Worm (Caenorhabditis elegans) whole organism, young adult: ENCODE data around the gene tag-307.

Source experiments
- B0261.1 ChIP-seq: sonication (generic microtip); optimal IDR thresholded peaks from 2 replicates; lab custom pipeline; 2016; ENCODE audit warnings: mild to moderate bottlenecking, missing genetic modification characterization, moderate library complexity, missing compliant biosample characterization
- B0336.3 ChIP-seq: fragments of 200-800 bp; sonication (Bioruptor generic); IDR thresholded peaks from 2 replicates; pipeline ENCODE4 v1.3.6; 2022; ENCODE audit warnings: missing genetic modification characterization, missing compliant biosample characterization
- D2030.7 ChIP-seq: fragments of 200-800 bp; sonication (Bioruptor generic); IDR thresholded peaks from 2 replicates; pipeline ENCODE4 v1.3.6; 2022; ENCODE audit warnings: missing genetic modification reagents, missing genetic modification characterization, missing compliant biosample characterization
- F10E7.11 ChIP-seq: sonication (generic microtip); optimal IDR thresholded peaks from 2 replicates; lab custom pipeline; 2017; ENCODE audit warnings: mild to moderate bottlenecking, missing genetic modification characterization, moderate library complexity, missing compliant biosample characterization
- F39B2.1 ChIP-seq: fragments of 200-800 bp; sonication (Bioruptor generic); IDR thresholded peaks from 2 replicates; pipeline ENCODE4 v1.3.6; 2022; ENCODE audit warnings: missing genetic modification reagents, missing genetic modification characterization, missing compliant biosample characterization
- F57A8.1 ChIP-seq: fragments of 200-800 bp; sonication (Bioruptor generic); optimal IDR thresholded peaks from 2 replicates; lab custom pipeline; 2018; ENCODE audit warnings: mild to moderate bottlenecking, missing genetic modification characterization, moderate library complexity, missing compliant biosample characterization
- K11D2.4 ChIP-seq: fragments of 200-800 bp; sonication (Bioruptor generic); IDR thresholded peaks from 2 replicates; pipeline ENCODE4 v1.3.6; 2022; ENCODE audit warnings: missing genetic modification reagents, missing genetic modification characterization, missing compliant biosample characterization
- K12H6.12 ChIP-seq: fragments of 200-800 bp; sonication (Bioruptor generic); optimal IDR thresholded peaks from 2 replicates; lab custom pipeline; 2018; ENCODE audit warnings: mild to moderate bottlenecking, missing genetic modification characterization, missing compliant biosample characterization
- Y53F4B.3 ChIP-seq: fragments of 200-800 bp; sonication (Bioruptor generic); IDR thresholded peaks from 2 replicates; pipeline ENCODE4 v1.3.6; 2022; ENCODE audit warnings: missing genetic modification reagents, missing genetic modification characterization, missing compliant biosample characterization
- Y95B8A.8 ChIP-seq: fragments of 200-800 bp; sonication (Bioruptor generic); IDR thresholded peaks from 2 replicates; pipeline ENCODE4 v1.3.6; 2022; ENCODE audit warnings: missing genetic modification reagents, missing genetic modification characterization, missing compliant biosample characterization
- aptf-3 ChIP-seq: fragments of 200-800 bp; sonication (Bioruptor generic); IDR thresholded peaks from 2 replicates; pipeline ENCODE4 v1.3.6; 2022; ENCODE audit warnings: missing genetic modification characterization, missing compliant biosample characterization
- cebp-2 ChIP-seq: fragments of 200-800 bp; sonication (Bioruptor generic); IDR thresholded peaks from 2 replicates; pipeline ENCODE4 v1.3.6; 2022; ENCODE audit warnings: missing genetic modification characterization, missing compliant biosample characterization
- ceh-27 ChIP-seq: fragments of 200-800 bp; sonication (Bioruptor generic); optimal IDR thresholded peaks from 2 replicates; lab custom pipeline; 2018; ENCODE audit warnings: mild to moderate bottlenecking, missing genetic modification characterization, moderate library complexity, missing compliant biosample characterization
- ceh-91 ChIP-seq: fragments of 200-800 bp; sonication (Bioruptor generic); IDR thresholded peaks from 2 replicates; pipeline ENCODE4 v1.3.6; 2022; ENCODE audit warnings: missing genetic modification reagents, missing genetic modification characterization, missing compliant biosample characterization
- chd-7 ChIP-seq: sonication (generic microtip); optimal IDR thresholded peaks from 2 replicates; lab custom pipeline; 2016; ENCODE audit warnings: mild to moderate bottlenecking, missing genetic modification characterization, moderate library complexity, missing compliant biosample characterization
- die-1 ChIP-seq: sonication (generic microtip); optimal IDR thresholded peaks from 2 replicates; lab custom pipeline; 2016; ENCODE audit warnings: missing genotype, mild to moderate bottlenecking, missing genetic modification characterization, missing compliant biosample characterization
- dpl-1 ChIP-seq: fragments of 150-350 bp; optimal IDR thresholded peaks from 2 replicates; lab custom pipeline; 2014; ENCODE audit warnings: missing biosample characterization, missing genetic modification reagents, missing genetic modification characterization
- egl-18 ChIP-seq: fragments of 200-800 bp; sonication (Bioruptor generic); IDR thresholded peaks from 2 replicates; pipeline ENCODE4 v1.3.6; 2022; ENCODE audit warnings: missing genetic modification reagents, missing genetic modification characterization, missing compliant biosample characterization
- egl-44 ChIP-seq: fragments of 200-800 bp; sonication (Bioruptor generic); IDR thresholded peaks from 2 replicates; pipeline ENCODE4 v1.3.6; 2022; ENCODE audit warnings: missing genetic modification reagents, missing genetic modification characterization, missing compliant biosample characterization
- egrh-3 ChIP-seq: fragments of 200-800 bp; sonication (Bioruptor generic); IDR thresholded peaks from 2 replicates; pipeline ENCODE4 v1.3.6; 2022; ENCODE audit warnings: missing genetic modification reagents, missing genetic modification characterization, missing compliant biosample characterization
- ekl-4 ChIP-seq: fragments of 200-800 bp; sonication (Bioruptor generic); IDR thresholded peaks from 2 replicates; pipeline ENCODE4 v1.3.6; 2022; ENCODE audit warnings: missing genetic modification reagents, missing genetic modification characterization, missing compliant biosample characterization
- him-1 ChIP-seq: sonication (generic microtip); optimal IDR thresholded peaks from 2 replicates; lab custom pipeline; 2016; ENCODE audit warnings: missing genotype, missing genetic modification reagents, missing genetic modification characterization, missing compliant biosample characterization
- hmg-1.2 ChIP-seq: fragments of 200-800 bp; sonication (Bioruptor generic); IDR thresholded peaks from 2 replicates; pipeline ENCODE4 v1.3.6; 2022; ENCODE audit warnings: missing genetic modification reagents, missing genetic modification characterization, missing compliant biosample characterization
- hmg-20 ChIP-seq: fragments of 200-800 bp; sonication (Bioruptor generic); IDR thresholded peaks from 2 replicates; pipeline ENCODE4 v1.3.6; 2022; ENCODE audit warnings: missing genetic modification reagents, missing genetic modification characterization, missing compliant biosample characterization
- hrde-1 ChIP-seq: sonication (generic microtip); optimal IDR thresholded peaks from 2 replicates; lab custom pipeline; 2016; ENCODE audit warnings: missing genetic modification characterization, mild to moderate bottlenecking, missing compliant biosample characterization, moderate library complexity, missing genotype, missing genetic modification reagents, borderline replicate concordance
- lag-1 ChIP-seq: fragments of 200-800 bp; sonication (Bioruptor generic); IDR thresholded peaks from 2 replicates; pipeline ENCODE4 v1.3.6; 2022; ENCODE audit warnings: missing genetic modification reagents, missing genetic modification characterization, missing compliant biosample characterization
- lin-26 ChIP-seq: fragments of 200-800 bp; sonication (Bioruptor generic); IDR thresholded peaks from 2 replicates; pipeline ENCODE4 v1.3.6; 2022; ENCODE audit warnings: missing genetic modification reagents, missing genetic modification characterization, missing compliant biosample characterization
- lin-40 ChIP-seq: sonication (generic microtip); optimal IDR thresholded peaks from 2 replicates; lab custom pipeline; 2016; ENCODE audit warnings: missing genetic modification characterization, mild to moderate bottlenecking, missing compliant biosample characterization, missing genotype, missing genetic modification reagents
- lir-1 ChIP-seq: fragments of 200-800 bp; sonication (Bioruptor generic); conservative IDR thresholded peaks from 2 replicates; pipeline ENCODE4 v1.3.6; 2022; ENCODE audit warnings: missing genetic modification reagents, missing genetic modification characterization, missing compliant biosample characterization
- madf-10 ChIP-seq: sonication (generic microtip); optimal IDR thresholded peaks from 2 replicates; lab custom pipeline; 2016; ENCODE audit warnings: mild to moderate bottlenecking, missing genetic modification characterization, missing compliant biosample characterization
- madf-3 ChIP-seq: fragments of 200-800 bp; sonication (Bioruptor generic); IDR thresholded peaks from 2 replicates; pipeline ENCODE4 v1.3.6; 2022; ENCODE audit warnings: missing genetic modification reagents, missing genetic modification characterization, missing compliant biosample characterization
- mes-4 ChIP-seq: sonication (generic microtip); optimal IDR thresholded peaks from 2 replicates; lab custom pipeline; 2016; ENCODE audit warnings: missing genotype, missing genetic modification characterization, missing compliant biosample characterization
- nhr-27 ChIP-seq: fragments of 200-800 bp; sonication (Bioruptor generic); optimal IDR thresholded peaks from 2 replicates; lab custom pipeline; 2018; ENCODE audit warnings: mild to moderate bottlenecking, missing genetic modification characterization, moderate library complexity, missing compliant biosample characterization
- nhr-90 ChIP-seq: sonication (generic microtip); optimal IDR thresholded peaks from 2 replicates; lab custom pipeline; 2016; ENCODE audit warnings: missing genotype, mild to moderate bottlenecking, missing genetic modification characterization, missing compliant biosample characterization
- rcor-1 ChIP-seq: fragments of 200-800 bp; sonication (Bioruptor generic); IDR thresholded peaks from 2 replicates; pipeline ENCODE4 v1.3.6; 2022; ENCODE audit warnings: missing genetic modification reagents, missing genetic modification characterization, missing compliant biosample characterization
- sea-2 ChIP-seq: fragments of 200-800 bp; sonication (Bioruptor generic); IDR thresholded peaks from 2 replicates; pipeline ENCODE4 v1.3.6; 2022; ENCODE audit warnings: missing genetic modification characterization, missing compliant biosample characterization
- snpc-1.3 ChIP-seq: sonication (generic microtip); optimal IDR thresholded peaks from 2 replicates; lab custom pipeline; 2017; ENCODE audit warnings: missing genetic modification characterization, mild to moderate bottlenecking, missing compliant biosample characterization, antibody characterized with exemption, moderate library complexity, missing genotype, missing genetic modification reagents; ENCODE audit not compliant: insufficient read depth
- somi-1 ChIP-seq: fragments of 200-800 bp; sonication (Bioruptor generic); optimal IDR thresholded peaks from 2 replicates; lab custom pipeline; 2018; ENCODE audit warnings: mild to moderate bottlenecking, missing genetic modification characterization, missing compliant biosample characterization
- tlf-1 ChIP-seq: fragments of 200-800 bp; sonication (Bioruptor generic); optimal IDR thresholded peaks from 2 replicates; lab custom pipeline; 2018; ENCODE audit warnings: mild to moderate bottlenecking, missing genetic modification characterization, missing compliant biosample characterization
- unc-62 ChIP-seq: fragments of 150-350 bp; optimal IDR thresholded peaks from 2 replicates; lab custom pipeline; 2014; ENCODE audit warnings: missing biosample characterization, missing genetic modification reagents, missing genetic modification characterization
- ztf-18 ChIP-seq: sonication (generic microtip); optimal IDR thresholded peaks from 2 replicates; lab custom pipeline; 2016; ENCODE audit warnings: missing genotype, mild to moderate bottlenecking, missing genetic modification characterization, missing compliant biosample characterization
- ztf-22 ChIP-seq: fragments of 200-800 bp; sonication (Bioruptor generic); optimal IDR thresholded peaks from 2 replicates; lab custom pipeline; 2018; ENCODE audit warnings: mild to moderate bottlenecking, missing genetic modification characterization, moderate library complexity, missing compliant biosample characterization
- ztf-25 ChIP-seq: fragments of 200-800 bp; sonication (Bioruptor generic); IDR thresholded peaks from 2 replicates; pipeline ENCODE4 v1.3.6; 2022; ENCODE audit warnings: missing genetic modification reagents, missing genetic modification characterization, missing compliant biosample characterization
- ztf-28 ChIP-seq: fragments of 200-800 bp; sonication (Bioruptor generic); IDR thresholded peaks from 2 replicates; pipeline ENCODE4 v1.3.6; 2022; ENCODE audit warnings: missing genetic modification reagents, missing genetic modification characterization, missing compliant biosample characterization
- ztf-6 ChIP-seq: fragments of 200-800 bp; sonication (Bioruptor generic); IDR thresholded peaks from 2 replicates; pipeline ENCODE4 v1.3.6; 2022; ENCODE audit warnings: missing genetic modification reagents, missing genetic modification characterization, missing compliant biosample characterization

The tag-307 gene

ce11 chrIII:7877090-7877489 is 20.0 kb upstream of the tag-307 start:
- TF ChIP-seq ceh-91 (GFP tag; lab: Robert Waterston, UW) (no peak), F57A8.1 (GFP tag; lab: Kevin White, UChicago) (no peak), B0336.3 (GFP tag; lab: Robert Waterston, UW) (no peak), aptf-3 (GFP tag; lab: Robert Waterston, UW) (no peak)
- TF ChIP-seq, all 124 proteins: peak for 0

DNA sequence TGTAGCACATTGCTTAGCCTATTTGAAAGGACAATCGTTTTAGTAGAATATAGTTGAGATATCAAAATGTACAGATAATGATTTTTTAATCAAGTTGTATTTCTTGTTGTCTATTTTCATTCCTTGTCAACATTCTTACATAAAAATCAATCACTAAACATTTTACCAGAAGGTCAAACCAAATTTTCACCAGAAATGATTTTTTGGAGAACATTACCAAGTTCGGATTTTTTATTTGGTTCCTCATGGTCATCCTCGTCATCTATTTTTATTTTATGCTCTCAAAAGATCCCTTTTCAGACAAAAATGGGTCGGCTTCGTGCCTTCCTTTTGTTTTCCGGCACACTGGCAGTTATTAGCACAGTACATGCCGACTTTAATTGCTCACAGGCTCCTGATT is 16.4 kb upstream of the tag-307 start, which contains the start of gene tyr-1:
TSS of gene tyr-1 (plus strand) at position 301 of the 400 bp plus-strand sequence.
- TF ChIP-seq dpl-1 (GFP tag; lab: Kevin White, UChicago) (no peak), Y53F4B.3 (GFP tag; lab: Robert Waterston, UW) (no peak), madf-3 (GFP tag; lab: Robert Waterston, UW) (no peak), ztf-18 (no peak), egl-44 (no peak), hmg-1.2 (GFP tag; lab: Robert Waterston, UW) (no peak), ekl-4 (GFP tag; lab: Robert Waterston, UW) (no peak), D2030.7 (GFP tag; lab: Robert Waterston, UW) (no peak), F57A8.1 (GFP tag; lab: Kevin White, UChicago) (no peak), nhr-90 (tag; lab: Kevin White, UChicago) (no peak), lag-1 (GFP tag; lab: Robert Waterston, UW) (no peak), egl-18 (no peak), cebp-2 (no peak), him-1 (tag; lab: Kevin White, UChicago) (no peak), F39B2.1 (no peak), mes-4 (tag; lab: Kevin White, UChicago) (no peak), B0261.1 (no peak), lin-26 (GFP tag; lab: Robert Waterston, UW) (no peak), tlf-1 (GFP tag; lab: Kevin White, UChicago) (no peak)
- TF ChIP-seq, all 124 proteins: peak for 0

DNA sequence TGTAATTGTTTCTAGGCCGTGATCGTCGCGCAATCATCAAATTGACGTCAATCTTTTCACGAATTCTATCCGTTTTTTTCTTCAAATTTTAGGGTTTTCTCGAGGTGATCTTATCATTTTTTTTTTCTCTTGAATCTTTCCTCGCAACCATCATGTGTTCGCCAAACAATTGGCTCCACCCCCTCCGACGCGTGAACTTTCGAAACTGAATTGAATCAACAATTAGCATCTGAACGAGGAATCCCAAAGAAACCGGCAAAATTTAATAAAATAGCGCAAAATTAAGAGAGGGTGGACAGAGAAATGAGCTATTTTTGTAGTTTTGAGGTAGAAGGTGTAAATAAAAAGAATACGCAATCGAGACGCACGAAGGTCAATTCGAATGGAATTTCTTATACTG is 15.7 kb upstream of the tag-307 start:
- TF ChIP-seq Y95B8A.8 (GFP tag; lab: Robert Waterston, UW) (no peak), ztf-28 (no peak), nhr-27 (tag; lab: Kevin White, UChicago) (no peak), somi-1 (GFP tag; lab: Kevin White, UChicago) (peak; percentile 5), egrh-3 (GFP tag; lab: Robert Waterston, UW) (no peak), lin-26 (GFP tag; lab: Robert Waterston, UW) (peak; percentile 34; the same call in 1 of the 2 replicates), madf-3 (GFP tag; lab: Robert Waterston, UW) (no peak), lin-40 (peak; percentile 31), ztf-6 (GFP tag; lab: Robert Waterston, UW) (no peak)

DNA sequence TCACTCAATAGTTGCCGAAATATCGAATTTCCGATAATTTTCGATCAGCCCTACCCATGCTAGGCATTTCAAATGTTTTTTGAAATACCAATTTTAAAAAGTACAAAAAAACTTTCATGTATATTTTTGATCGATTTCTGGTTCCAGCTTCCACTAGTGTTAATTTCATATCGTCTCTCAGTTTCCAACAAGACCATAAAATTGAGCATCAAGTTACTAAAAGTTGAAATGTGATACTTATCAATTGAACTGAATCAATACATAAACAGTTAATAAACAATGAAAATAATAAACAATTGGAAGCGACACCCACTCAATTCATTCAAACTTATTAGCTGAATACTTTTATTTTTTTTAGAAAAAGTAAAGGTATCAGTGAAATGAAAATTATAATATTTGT is 9.1 kb upstream of the tag-307 start, which contains the start of gene cup-4:
TSS of gene cup-4 (plus strand) at position 301 of the 400 bp plus-strand sequence.
- TF ChIP-seq madf-10 (no peak), K11D2.4 (GFP tag; lab: Robert Waterston, UW) (no peak), lir-1 (GFP tag; lab: Robert Waterston, UW) (no peak), F10E7.11 (tag; lab: Kevin White, UChicago) (no peak), hrde-1 (no peak), rcor-1 (no peak), ztf-22 (no peak), die-1 (no peak), sea-2 (GFP tag; lab: Robert Waterston, UW) (no peak), chd-7 (tag; lab: Kevin White, UChicago) (no peak), ztf-25 (GFP tag; lab: Robert Waterston, UW) (no peak), hmg-20 (GFP tag; lab: Robert Waterston, UW) (no peak), unc-62 (GFP tag; lab: Kevin White, UChicago) (no peak), K12H6.12 (tag; lab: Kevin White, UChicago) (no peak), ceh-27 (GFP tag; lab: Kevin White, UChicago) (no peak), snpc-1.3 (tag; lab: Kevin White, UChicago) (no peak)
